Fruit fly (Drosophila melanogaster) S2 (cell line): ENCODE results near the gene Nt5a.

Experiments
- CG8478 ChIP-seq: fragments of >200 bp; optimal IDR thresholded peaks from 2 replicates; lab custom pipeline; 2018
- CTCF ChIP-seq, 2 experiments: fragments of >200 bp; optimal IDR thresholded peaks; 2 replicates each; lab custom pipeline; 2018

dm6 chr3L:1302950-1303352 is 4.3 kb downstream of the Nt5a start:
- TF ChIP-seq CG8478 (no peak), CTCF (optimal IDR thresholded peaks at IDR 0.05; lab: Kevin White, UChicago) (no peak)
